Worm (Caenorhabditis elegans): ENCODE results near the gene cyp-23A1.

ce11 chrII:4557487-4557886, 45.5 kb downstream of the cyp-23A1 start, which contains the start of gene M03A1.3:
- TF ChIP-seq ama-1 (optimal IDR thresholded peaks at IDR 0.05) (no peak), flt-1 (GFP tag; IDR thresholded peaks at IDR 0.05) (no peak), ceh-36 (tag; optimal IDR thresholded peaks at IDR 0.05) (no peak), pes-1 (GFP tag; IDR thresholded peaks at IDR 0.05) (no peak), B0310.2 (tag; optimal IDR thresholded peaks at IDR 0.05) (no peak), hmbx-1 (tag; optimal IDR thresholded peaks at IDR 0.05) (no peak), tbx-11 (GFP tag; IDR thresholded peaks at IDR 0.05) (no peak), aly-1 (tag; optimal IDR thresholded peaks at IDR 0.05) (no peak), sea-1 (GFP tag; conservative IDR thresholded peaks at IDR 0.05) (no peak), tbx-37 (GFP tag; conservative IDR thresholded peaks at IDR 0.05) (no peak), scrt-1 (GFP tag; IDR thresholded peaks at IDR 0.05) (no peak), F13C5.2 (tag; optimal IDR thresholded peaks at IDR 0.05) (no peak)

Measured in whole organism, early embryonic.